Worm (Caenorhabditis elegans) whole organism, midembryonic: ENCODE measurements around the gene hmg-11.

Experiments
- T22C8.4 ChIP-seq: fragments of 200-800 bp; sonication (Bioruptor generic); IDR thresholded peaks from 2 replicates; pipeline ENCODE4 v1.3.6; 2022; ENCODE audit warnings: missing genetic modification characterization, missing compliant biosample characterization
- cog-1 ChIP-seq: sonication (generic microtip); optimal IDR thresholded peaks from 2 replicates; lab custom pipeline; 2016; ENCODE audit warnings: missing genetic modification characterization, missing compliant biosample characterization
- flt-1 ChIP-seq: fragments of 200-800 bp; sonication (Bioruptor generic); IDR thresholded peaks from 2 replicates; pipeline ENCODE4 v1.3.6; 2022; ENCODE audit warnings: missing genetic modification characterization, missing compliant biosample characterization
- klf-2 ChIP-seq: fragments of 200-800 bp; sonication (Bioruptor generic); conservative IDR thresholded peaks from 2 replicates; pipeline ENCODE4 v1.3.6; 2022; ENCODE audit warnings: missing genetic modification reagents, missing genetic modification characterization, missing compliant biosample characterization
- med-1 ChIP-seq: sonication (generic microtip); optimal IDR thresholded peaks from 2 replicates; lab custom pipeline; 2017; ENCODE audit warnings: missing genetic modification characterization, mild to moderate bottlenecking, missing compliant biosample characterization, antibody characterized with exemption, missing genetic modification reagents; ENCODE audit not compliant: insufficient read depth
- ref-1 ChIP-seq: fragments of 200-800 bp; sonication (Bioruptor generic); conservative IDR thresholded peaks from 2 replicates; pipeline ENCODE4 v1.3.6; 2022; ENCODE audit warnings: missing genetic modification reagents, missing genetic modification characterization, missing compliant biosample characterization
- tab-1 ChIP-seq: fragments of 200-800 bp; sonication (Bioruptor generic); IDR thresholded peaks from 2 replicates; pipeline ENCODE4 v1.3.6; 2022; ENCODE audit warnings: missing genetic modification characterization, missing compliant biosample characterization
- ztf-23 ChIP-seq: fragments of 200-800 bp; sonication (Bioruptor generic); IDR thresholded peaks from 2 replicates; pipeline ENCODE4 v1.3.6; 2022; ENCODE audit warnings: missing genetic modification reagents, missing genetic modification characterization, missing compliant biosample characterization
- ztf-29 ChIP-seq: fragments of 200-800 bp; sonication (Bioruptor generic); IDR thresholded peaks from 2 replicates; pipeline ENCODE4 v1.3.6; 2022; ENCODE audit warnings: missing genetic modification reagents, missing genetic modification characterization, missing compliant biosample characterization

Gene hmg-11

DNA sequence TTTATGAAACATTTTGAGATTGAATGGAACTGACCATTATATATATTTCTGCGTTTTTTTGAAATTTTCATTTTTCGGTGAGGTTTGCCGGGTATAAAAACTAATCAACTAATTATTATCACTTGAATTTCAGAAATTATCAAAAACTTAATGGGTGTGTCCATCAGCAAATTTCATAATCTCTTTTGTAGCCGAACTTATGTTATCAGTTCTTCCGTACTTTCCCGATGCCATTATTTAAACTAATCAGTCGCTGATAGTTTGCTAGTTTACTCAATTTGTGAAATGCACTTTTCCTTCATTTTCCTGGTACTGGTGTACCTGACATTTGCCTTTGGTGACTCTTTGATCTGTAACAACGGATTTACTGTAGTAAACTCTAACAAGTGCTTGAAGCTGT is 1.3 kb downstream of the hmg-11 start:
- no peak for TF ChIP-seq T22C8.4
- no peak for TF ChIP-seq klf-2 (GFP tag; lab: Robert Waterston, UW)
- TF ChIP-seq ztf-29 (GFP tag; lab: Robert Waterston, UW), result no peak
- no peak for TF ChIP-seq cog-1 (tag; lab: Kevin White, UChicago)
- no peak for TF ChIP-seq ztf-23 (GFP tag; lab: Robert Waterston, UW)
- no peak for TF ChIP-seq med-1 (GFP tag; lab: Kevin White, UChicago)
- TF ChIP-seq tab-1, result no peak
- TF ChIP-seq ref-1 (GFP tag; lab: Robert Waterston, UW), result no peak
- TF ChIP-seq flt-1, result no peak

ce11 chrII:4675481-4675880 is 2.6 kb downstream of the hmg-11 start, which contains the start of gene T05A7.3:
TSS of gene T05A7.3 (plus strand) at chrII:4675781.
- no peak for TF ChIP-seq ztf-23 (GFP tag; lab: Robert Waterston, UW)
- no peak for TF ChIP-seq med-1 (GFP tag; lab: Kevin White, UChicago)

DNA sequence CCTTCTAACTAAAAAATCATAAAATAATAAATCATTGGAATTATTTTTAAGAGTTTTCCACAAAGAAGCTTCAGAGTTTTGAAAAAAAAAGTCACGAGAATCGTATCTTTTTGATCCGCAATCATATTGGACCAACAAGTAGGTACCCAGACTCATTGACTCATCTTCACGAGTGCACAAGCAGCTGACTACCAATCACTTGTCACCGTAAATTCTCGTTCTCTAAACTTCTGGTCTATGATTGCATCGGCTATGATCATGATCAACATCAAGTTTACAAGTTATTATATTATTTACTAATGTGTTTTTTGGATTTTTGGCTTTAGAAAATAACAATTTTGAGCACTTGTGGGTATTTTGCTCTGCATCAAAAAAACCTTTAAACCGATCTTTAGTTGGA is 3.4 kb downstream of the hmg-11 start:
- TF ChIP-seq med-1 (GFP tag; lab: Kevin White, UChicago) (no peak), tab-1 (no peak), cog-1 (tag; lab: Kevin White, UChicago) (no peak), klf-2 (GFP tag; lab: Robert Waterston, UW) (no peak), ref-1 (GFP tag; lab: Robert Waterston, UW) (no peak)

DNA sequence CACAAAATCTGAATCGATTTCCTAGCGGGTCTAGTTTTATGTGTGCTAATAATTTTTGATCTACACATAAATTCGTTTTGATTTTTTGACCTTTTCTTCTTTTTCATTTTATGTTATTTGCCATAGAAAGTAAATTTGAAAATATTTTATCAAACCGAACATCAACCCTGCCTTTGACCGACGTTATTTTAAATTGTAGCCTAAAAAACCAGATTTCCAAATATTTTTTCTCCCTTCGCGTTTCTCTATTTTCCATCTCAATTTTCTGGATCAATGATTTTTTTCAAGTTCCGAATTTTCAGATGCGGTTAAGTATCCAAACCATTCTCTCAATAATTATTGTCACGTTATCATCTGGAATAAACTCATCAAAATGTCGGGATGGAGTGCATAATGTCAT is 5.0 kb downstream of the hmg-11 start, which contains the start of gene T05A7.1:
Gene T05A7.1, plus strand, starts transcription at position 301 of the 400 bp plus-strand sequence.
- no peak for TF ChIP-seq ztf-23 (GFP tag; lab: Robert Waterston, UW)
- TF ChIP-seq ref-1 (GFP tag; lab: Robert Waterston, UW), result no peak
- no peak for TF ChIP-seq med-1 (GFP tag; lab: Kevin White, UChicago)
- no peak for TF ChIP-seq ztf-29 (GFP tag; lab: Robert Waterston, UW)
- no peak for TF ChIP-seq flt-1
- no peak for TF ChIP-seq klf-2 (GFP tag; lab: Robert Waterston, UW)
- TF ChIP-seq tab-1, result no peak
- TF ChIP-seq T22C8.4, result no peak
- TF ChIP-seq cog-1 (tag; lab: Kevin White, UChicago), result no peak

DNA sequence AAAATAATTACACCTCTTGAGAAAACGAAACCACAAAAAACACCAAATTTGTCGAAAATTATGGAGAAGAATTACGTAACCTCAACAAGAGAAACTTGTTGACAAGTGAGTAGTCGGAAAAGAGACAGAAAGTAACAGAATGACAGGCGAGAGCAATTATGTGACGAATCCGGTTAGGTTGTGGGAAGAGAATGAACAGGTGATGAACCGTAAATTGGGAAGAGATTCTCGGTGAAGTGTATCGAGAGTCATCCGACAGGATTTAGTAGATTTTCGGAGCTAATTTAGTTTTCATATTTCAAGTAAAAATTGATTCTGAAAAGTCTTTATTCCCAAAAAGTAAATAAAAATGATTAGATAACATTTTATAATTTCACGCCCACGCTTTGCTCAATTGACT is 8.5 kb downstream of the hmg-11 start, which contains the start of gene T05A7.7:
Gene T05A7.7, minus strand, starts transcription at position 101 of the 400 bp plus-strand sequence.
- TF ChIP-seq flt-1, result no peak
- no peak for TF ChIP-seq cog-1 (tag; lab: Kevin White, UChicago)
- no peak for TF ChIP-seq ztf-29 (GFP tag; lab: Robert Waterston, UW)
- no peak for TF ChIP-seq ztf-23 (GFP tag; lab: Robert Waterston, UW)
- TF ChIP-seq ref-1 (GFP tag; lab: Robert Waterston, UW), result no peak
- no peak for TF ChIP-seq T22C8.4
- TF ChIP-seq tab-1, result no peak
- TF ChIP-seq klf-2 (GFP tag; lab: Robert Waterston, UW), result no peak
- no peak for TF ChIP-seq med-1 (GFP tag; lab: Kevin White, UChicago)

ce11 chrII:4683693-4684092 is 10.8 kb downstream of the hmg-11 start, which contains the start of gene sre-40:
TSS of gene sre-40 (minus strand) at chrII:4683793.
- TF ChIP-seq tab-1 (no peak), cog-1 (tag; lab: Kevin White, UChicago) (no peak)

ce11 chrII:4684852-4685251 is 12.0 kb downstream of the hmg-11 start:
- TF ChIP-seq ztf-29 (GFP tag; lab: Robert Waterston, UW) (no peak), tab-1 (no peak), cog-1 (tag; lab: Kevin White, UChicago) (no peak), T22C8.4 (no peak), ref-1 (GFP tag; lab: Robert Waterston, UW) (no peak), klf-2 (GFP tag; lab: Robert Waterston, UW) (no peak), med-1 (GFP tag; lab: Kevin White, UChicago) (no peak), ztf-23 (GFP tag; lab: Robert Waterston, UW) (no peak), flt-1 (no peak)

- no peak for TF ChIP-seq T22C8.4
- no peak for TF ChIP-seq ztf-23 (GFP tag; lab: Robert Waterston, UW)
- no peak for TF ChIP-seq ztf-29 (GFP tag; lab: Robert Waterston, UW)
- no peak for TF ChIP-seq klf-2 (GFP tag; lab: Robert Waterston, UW)
- no peak for TF ChIP-seq ref-1 (GFP tag; lab: Robert Waterston, UW)
- TF ChIP-seq tab-1, result no peak
- TF ChIP-seq flt-1, result no peak
- no peak for TF ChIP-seq med-1 (GFP tag; lab: Kevin White, UChicago)
- no peak for TF ChIP-seq cog-1 (tag; lab: Kevin White, UChicago)
Observed at ce11 chrII:4686941-4687340, 14.1 kb downstream of the hmg-11 start, which contains the start of gene sre-39. TSS of gene sre-39 (plus strand) at chrII:4687241.

- no peak for TF ChIP-seq ref-1 (GFP tag; lab: Robert Waterston, UW)
- TF ChIP-seq tab-1, result no peak
- no peak for TF ChIP-seq klf-2 (GFP tag; lab: Robert Waterston, UW)
- TF ChIP-seq cog-1 (tag; lab: Kevin White, UChicago), result no peak
- TF ChIP-seq ztf-29 (GFP tag; lab: Robert Waterston, UW), result no peak
- TF ChIP-seq flt-1, result no peak
- TF ChIP-seq T22C8.4, result no peak
- no peak for TF ChIP-seq med-1 (GFP tag; lab: Kevin White, UChicago)
- TF ChIP-seq ztf-23 (GFP tag; lab: Robert Waterston, UW), result no peak
Observed at ce11 chrII:4689477-4689876, 16.6 kb downstream of the hmg-11 start, which contains the start of gene F10G7.12. TSS of gene F10G7.12 (plus strand) at chrII:4689777.

DNA sequence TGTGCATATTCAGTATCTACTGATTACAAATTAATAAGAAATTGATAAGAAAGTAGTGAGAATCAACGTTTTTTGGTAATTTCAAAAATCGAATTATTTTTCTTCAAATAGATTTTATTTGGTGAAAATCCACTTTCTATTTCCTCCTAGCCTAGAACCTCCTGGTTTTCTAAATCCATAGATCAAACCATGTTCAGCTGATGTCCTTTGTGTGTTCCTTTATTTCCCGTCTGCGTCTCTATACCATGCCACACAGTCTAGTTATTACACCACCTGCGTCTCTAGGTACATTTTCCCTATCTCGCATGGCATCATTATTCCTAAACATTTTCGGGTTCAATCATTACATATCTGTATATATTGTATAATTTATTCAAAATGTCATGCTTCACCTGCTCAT is 20.2 kb downstream of the hmg-11 start, which contains the start of gene F10G7.5:
Gene F10G7.5, plus strand, starts transcription at position 286 of the 400 bp plus-strand sequence.
- no peak for TF ChIP-seq flt-1
- TF ChIP-seq klf-2 (GFP tag; lab: Robert Waterston, UW), result no peak
- TF ChIP-seq ref-1 (GFP tag; lab: Robert Waterston, UW), result no peak
- no peak for TF ChIP-seq ztf-23 (GFP tag; lab: Robert Waterston, UW)
- no peak for TF ChIP-seq ztf-29 (GFP tag; lab: Robert Waterston, UW)
- TF ChIP-seq cog-1 (tag; lab: Kevin White, UChicago), result peak; percentile 28
